Worm (Caenorhabditis elegans) whole organism, dauer: Measurements from ENCODE around the gene pqn-41.

Experiments used
- unc-62 ChIP-seq: sonication (generic microtip); optimal IDR thresholded peaks from 2 replicates; lab custom pipeline; 2017; ENCODE audit warnings: missing biosample characterization, missing genetic modification reagents, missing genetic modification characterization

Gene pqn-41

ce11 chrIII:1905589-1905988 lies at the start of gene pqn-41, which contains the start of gene B0524.6:
Gene pqn-41, plus strand, starts transcription at chrIII:1905958.
Gene B0524.6, minus strand, starts transcription at chrIII:1905640.
- TF ChIP-seq unc-62 (GFP tag; lab: Kevin White, UChicago) = no peak

ce11 chrIII:1856175-1856574 lies 49.6 kb upstream of the pqn-41 start:
- no peak for TF ChIP-seq unc-62 (GFP tag; lab: Kevin White, UChicago)

ce11 chrIII:1856679-1857078 lies 49.1 kb upstream of the pqn-41 start:
- TF ChIP-seq unc-62 (GFP tag; lab: Kevin White, UChicago) = no peak

ce11 chrIII:1859532-1859931 lies 46.2 kb upstream of the pqn-41 start, which contains the start of gene ddp-1:
Gene ddp-1, plus strand, starts transcription at chrIII:1859888.
- TF ChIP-seq unc-62 (GFP tag; lab: Kevin White, UChicago) = no peak

- TF ChIP-seq unc-62 (GFP tag; lab: Kevin White, UChicago) = no peak
Observed at ce11 chrIII:1860129-1860528, 45.6 kb upstream of the pqn-41 start, which contains the start of gene ttc-7. Gene ttc-7, plus strand, starts transcription at chrIII:1860429.

ce11 chrIII:1876267-1876865 lies 29.4 kb upstream of the pqn-41 start:
- TF ChIP-seq unc-62 (GFP tag; lab: Kevin White, UChicago) = no peak

- TF ChIP-seq unc-62 (GFP tag; lab: Kevin White, UChicago) = no peak
Observed at ce11 chrIII:1877189-1877588, 28.6 kb upstream of the pqn-41 start.

- no peak for TF ChIP-seq unc-62 (GFP tag; lab: Kevin White, UChicago)
Observed at ce11 chrIII:1878065-1878464, 27.7 kb upstream of the pqn-41 start, which contains the start of gene smi-1. Gene smi-1, plus strand, starts transcription at chrIII:1878365.

ce11 chrIII:1878918-1879317 lies 26.8 kb upstream of the pqn-41 start:
- no peak for TF ChIP-seq unc-62 (GFP tag; lab: Kevin White, UChicago)

- TF ChIP-seq unc-62 (GFP tag; lab: Kevin White, UChicago) = no peak
Observed at ce11 chrIII:1880221-1880620, 25.5 kb upstream of the pqn-41 start.

- no peak for TF ChIP-seq unc-62 (GFP tag; lab: Kevin White, UChicago)
Observed at ce11 chrIII:1882678-1883077, 23.1 kb upstream of the pqn-41 start.

- TF ChIP-seq unc-62 (GFP tag; lab: Kevin White, UChicago) = no peak
Observed at ce11 chrIII:1886914-1887313, 18.8 kb upstream of the pqn-41 start.

- TF ChIP-seq unc-62 (GFP tag; lab: Kevin White, UChicago) = no peak
Observed at ce11 chrIII:1887354-1887753, 18.4 kb upstream of the pqn-41 start, which contains the start of gene B0524.3. Gene B0524.3, plus strand, starts transcription at chrIII:1887654.

- TF ChIP-seq unc-62 (GFP tag; lab: Kevin White, UChicago) = no peak
Observed at ce11 chrIII:1893405-1893804, 12.4 kb upstream of the pqn-41 start.

ce11 chrIII:1893851-1894250 lies 11.9 kb upstream of the pqn-41 start, which contains the start of the genes B0524.5 and B0524.2:
Gene B0524.5, minus strand, starts transcription at chrIII:1893890.
Gene B0524.2, plus strand, starts transcription at chrIII:1894057.
- no peak for TF ChIP-seq unc-62 (GFP tag; lab: Kevin White, UChicago)

ce11 chrIII:1903966-1904365 lies 1.8 kb upstream of the pqn-41 start:
- no peak for TF ChIP-seq unc-62 (GFP tag; lab: Kevin White, UChicago)

- TF ChIP-seq unc-62 (GFP tag; lab: Kevin White, UChicago) = no peak
Observed at ce11 chrIII:1918311-1918932, 12.7 kb downstream of the pqn-41 start.
